Fruit fly (Drosophila melanogaster) whole organism, embryonic: ENCODE results near the gene CG32645.

Source experiments
- BtbVII ChIP-seq: fragments of 200-800 bp; sonication (Bioruptor generic); optimal IDR thresholded peaks from 3 replicates; lab custom pipeline; 2017; ENCODE audit warnings: missing biosample characterization, mild to moderate bottlenecking, missing genetic modification characterization
- CG10147 ChIP-seq: fragments of 200-800 bp; sonication (Bioruptor generic); optimal IDR thresholded peaks from 2 replicates; lab custom pipeline; 2019; ENCODE audit warnings: missing biosample characterization, mild to moderate bottlenecking, missing genetic modification characterization, moderate library complexity
- CG11398 ChIP-seq: fragments of 200-800 bp; sonication (Bioruptor generic); optimal IDR thresholded peaks from 2 replicates; lab custom pipeline; 2016; ENCODE audit warnings: missing biosample characterization, missing genetic modification characterization
- CG12769 ChIP-seq: fragments of 200-800 bp; sonication (Bioruptor generic); optimal IDR thresholded peaks from 2 replicates; lab custom pipeline; 2019; ENCODE audit warnings: missing biosample characterization, mild to moderate bottlenecking, missing genetic modification characterization, moderate library complexity
- CG13624 ChIP-seq: fragments of 200-800 bp; sonication (Bioruptor generic); optimal IDR thresholded peaks from 2 replicates; lab custom pipeline; 2016; ENCODE audit warnings: missing biosample characterization, missing genetic modification characterization
- CG14710 ChIP-seq: fragments of 200-800 bp; sonication (Bioruptor generic); optimal IDR thresholded peaks from 3 replicates; lab custom pipeline; 2019; ENCODE audit warnings: missing biosample characterization, mild to moderate bottlenecking, missing genetic modification characterization, moderate library complexity
- CG15269 ChIP-seq: fragments of 200-800 bp; sonication (Bioruptor generic); optimal IDR thresholded peaks from 2 replicates; lab custom pipeline; 2018; ENCODE audit warnings: missing biosample characterization, mild to moderate bottlenecking, missing genetic modification characterization, moderate library complexity
- CG1529 ChIP-seq: fragments of 200-800 bp; sonication (Bioruptor generic); optimal IDR thresholded peaks from 3 replicates; lab custom pipeline; 2018; ENCODE audit warnings: missing biosample characterization, missing genetic modification characterization
- CG15601 ChIP-seq: fragments of 200-800 bp; sonication (Bioruptor generic); optimal IDR thresholded peaks from 3 replicates; lab custom pipeline; 2019; ENCODE audit warnings: missing biosample characterization, mild to moderate bottlenecking, missing genetic modification characterization, moderate library complexity
- CG16863 ChIP-seq: fragments of 200-800 bp; sonication (Bioruptor generic); optimal IDR thresholded peaks from 3 replicates; lab custom pipeline; 2016; ENCODE audit warnings: missing biosample characterization, missing genetic modification characterization
- CG2116 ChIP-seq: fragments of 200-800 bp; sonication (Bioruptor generic); optimal IDR thresholded peaks from 3 replicates; lab custom pipeline; 2018; ENCODE audit warnings: missing biosample characterization, mild to moderate bottlenecking, missing genetic modification characterization
- CG3065 ChIP-seq: fragments of 200-800 bp; sonication (Bioruptor generic); optimal IDR thresholded peaks from 2 replicates; lab custom pipeline; 2016; ENCODE audit warnings: missing biosample characterization, missing genetic modification characterization
- CG32532 ChIP-seq: fragments of 200-800 bp; sonication (Bioruptor generic); IDR thresholded peaks from 2 replicates; pipeline ENCODE4 v1.3.6; 2022; ENCODE audit warnings: missing biosample characterization, missing genetic modification characterization
- CG4360 ChIP-seq: fragments of 200-800 bp; sonication (Bioruptor generic); IDR thresholded peaks from 2 replicates; pipeline ENCODE4 v1.3.6; 2022; ENCODE audit warnings: missing biosample characterization, missing genetic modification characterization
- CG7987 ChIP-seq: fragments of 200-800 bp; sonication (Bioruptor generic); optimal IDR thresholded peaks from 2 replicates; lab custom pipeline; 2018; ENCODE audit warnings: missing biosample characterization, mild to moderate bottlenecking, missing genetic modification characterization, moderate library complexity
- CG8290 ChIP-seq, 3 experiments: fragments of 200-800 bp; sonication (Bioruptor generic); optimal IDR thresholded peaks; 2 replicates each; lab custom pipeline; 2016 to 2019; ENCODE audit warnings: missing biosample characterization in 3 of 3, missing genetic modification characterization in 3 of 3, mild to moderate bottlenecking in 2 of 3, moderate library complexity in 1 of 3
- CG8765 ChIP-seq: fragments of 200-800 bp; sonication (Bioruptor generic); IDR thresholded peaks from 2 replicates; pipeline ENCODE4 v1.3.6; 2022; ENCODE audit warnings: missing biosample characterization, missing genetic modification characterization
- CG9932 ChIP-seq: fragments of 200-800 bp; sonication (Bioruptor generic); IDR thresholded peaks from 2 replicates; pipeline ENCODE4 v1.3.6; 2022; ENCODE audit warnings: missing biosample characterization, missing genetic modification characterization
- D ChIP-seq, 2 experiments: fragments of 200-800 bp in 1 of 2; fragments of >200 bp in 1 of 2; sonication (Bioruptor generic) in 1 of 2; optimal IDR thresholded peaks; 2 replicates in 1 of 2; 3 replicates in 1 of 2; lab custom pipeline; 2017; ENCODE audit warnings: mild to moderate bottlenecking in 1 of 2, missing biosample characterization in 1 of 2, missing genetic modification characterization in 1 of 2, missing genetic modification reagents in 1 of 2
- E2f2 ChIP-seq: fragments of 200-800 bp; sonication (Bioruptor generic); IDR thresholded peaks from 2 replicates; pipeline ENCODE4 v1.3.6; 2022; ENCODE audit warnings: missing biosample characterization, missing genetic modification characterization
- HmgD ChIP-seq: fragments of 200-800 bp; sonication (Bioruptor generic); optimal IDR thresholded peaks from 3 replicates; lab custom pipeline; 2016; ENCODE audit warnings: missing biosample characterization, missing genetic modification characterization
- Max ChIP-seq: fragments of 200-800 bp; sonication (Bioruptor generic); optimal IDR thresholded peaks from 2 replicates; lab custom pipeline; 2016; ENCODE audit warnings: missing biosample characterization, mild to moderate bottlenecking, missing genetic modification characterization
- Meics ChIP-seq: fragments of 200-800 bp; sonication (Bioruptor generic); optimal IDR thresholded peaks from 2 replicates; lab custom pipeline; 2017; ENCODE audit warnings: missing biosample characterization, mild to moderate bottlenecking, missing genetic modification characterization
- Nf-YA ChIP-seq: fragments of 200-800 bp; sonication (Bioruptor generic); IDR thresholded peaks from 2 replicates; pipeline ENCODE4 v1.3.6; 2022; ENCODE audit warnings: missing biosample characterization, missing genetic modification characterization
- Sin3A ChIP-seq: fragments of >200 bp; optimal IDR thresholded peaks from 2 replicates; lab custom pipeline; 2018
- abd-A ChIP-seq: fragments of 200-800 bp; sonication (Bioruptor generic); optimal IDR thresholded peaks from 3 replicates; lab custom pipeline; 2019; ENCODE audit warnings: missing biosample characterization, mild to moderate bottlenecking, missing genetic modification characterization, moderate library complexity
- aop ChIP-seq: fragments of 200-800 bp; sonication (Bioruptor generic); IDR thresholded peaks from 2 replicates; pipeline ENCODE4 v1.3.6; 2022; ENCODE audit warnings: missing biosample characterization, missing genetic modification characterization
- ato ChIP-seq: fragments of 200-800 bp; sonication (Bioruptor generic); IDR thresholded peaks from 2 replicates; pipeline ENCODE4 v1.3.6; 2022; ENCODE audit warnings: missing biosample characterization, missing genetic modification characterization; ENCODE audit not compliant: partially characterized antibody
- bigmax ChIP-seq: fragments of 200-800 bp; sonication (Bioruptor generic); optimal IDR thresholded peaks from 2 replicates; lab custom pipeline; 2018; ENCODE audit warnings: missing biosample characterization, mild to moderate bottlenecking, missing genetic modification characterization
- gfzf ChIP-seq: fragments of 200-800 bp; sonication (Bioruptor generic); optimal IDR thresholded peaks from 2 replicates; lab custom pipeline; 2016; ENCODE audit warnings: missing biosample characterization, mild to moderate bottlenecking, missing genetic modification characterization, moderate library complexity
- lilli ChIP-seq: fragments of 200-800 bp; sonication (Bioruptor generic); optimal IDR thresholded peaks from 3 replicates; lab custom pipeline; 2016; ENCODE audit warnings: missing biosample characterization, missing genetic modification characterization
- lov ChIP-seq, 2 experiments: fragments of 200-800 bp in 1 of 2; fragments of >200 bp in 1 of 2; sonication (Bioruptor generic) in 1 of 2; IDR thresholded peaks in 1 of 2; optimal IDR thresholded peaks in 1 of 2; 2 replicates in 1 of 2; 3 replicates in 1 of 2; pipeline versions ENCODE4 v1.3.6 to Lab custom; 2017 to 2022; ENCODE audit warnings: missing biosample characterization in 1 of 2, missing genetic modification characterization in 1 of 2
- nmo ChIP-seq: fragments of 200-800 bp; sonication (Bioruptor generic); optimal IDR thresholded peaks from 2 replicates; lab custom pipeline; 2018; ENCODE audit warnings: missing biosample characterization, mild to moderate bottlenecking, missing genetic modification characterization, moderate library complexity
- nom ChIP-seq: fragments of 200-800 bp; sonication (Bioruptor generic); optimal IDR thresholded peaks from 2 replicates; lab custom pipeline; 2017; ENCODE audit warnings: missing biosample characterization, missing genetic modification characterization, mild to moderate bottlenecking, moderate library complexity, missing genetic modification reagents
- oc ChIP-seq: fragments of 200-800 bp; sonication (Bioruptor generic); optimal IDR thresholded peaks from 2 replicates; lab custom pipeline; 2018; ENCODE audit warnings: missing biosample characterization, mild to moderate bottlenecking, missing genetic modification characterization, moderate library complexity
- pnt ChIP-seq: fragments of 200-800 bp; sonication (Bioruptor generic); optimal IDR thresholded peaks from 3 replicates; lab custom pipeline; 2016; ENCODE audit warnings: missing biosample characterization, missing genetic modification characterization
- repo ChIP-seq: fragments of 200-800 bp; sonication (Bioruptor generic); optimal IDR thresholded peaks from 2 replicates; lab custom pipeline; 2016; ENCODE audit warnings: missing biosample characterization, missing genetic modification characterization
- salm ChIP-seq: fragments of 200-800 bp; sonication (Bioruptor generic); optimal IDR thresholded peaks from 2 replicates; lab custom pipeline; 2018; ENCODE audit warnings: missing biosample characterization, mild to moderate bottlenecking, missing genetic modification characterization
- scrt ChIP-seq: fragments of 200-800 bp; sonication (Bioruptor generic); optimal IDR thresholded peaks from 2 replicates; lab custom pipeline; 2018; ENCODE audit warnings: missing biosample characterization, mild to moderate bottlenecking, missing genetic modification characterization, moderate library complexity
- tap ChIP-seq: fragments of 200-800 bp; optimal IDR thresholded peaks from 3 replicates; lab custom pipeline; 2019; ENCODE audit warnings: missing biosample characterization, mild to moderate bottlenecking, missing genetic modification characterization, moderate library complexity

The CG32645 gene

dm6 chrX:13128750-13129152 lies 10.2 kb upstream of the CG32645 start, which contains the start of the genes CG32638, CG15717 and MFS10 (continued):
- TF ChIP-seq D (optimal IDR thresholded peaks at IDR 0.05; lab: Kevin White, UChicago) (no peak), D (GFP tag; optimal IDR thresholded peaks at IDR 0.05; lab: Kevin White, UChicago) (no peak), CG9932 (GFP tag; lab: Robert Waterston, UW) (peak; percentile 30; the same call in 1 of the 2 replicates), gfzf (GFP tag; lab: Kevin White, UChicago) (peak; percentile 96), CG1529 (GFP tag; lab: Kevin White, UChicago) (no peak), HmgD (GFP tag; lab: Kevin White, UChicago) (peak; percentile 9), Meics (peak; percentile 3), lov (optimal IDR thresholded peaks at IDR 0.05; lab: Kevin White, UChicago) (no peak), lov (GFP tag; IDR thresholded peaks at IDR 0.05; lab: Robert Waterston, UW) (no peak), scrt (GFP tag; lab: Kevin White, UChicago) (peak; percentile 73), abd-A (peak; percentile 70), nom (GFP tag; lab: Kevin White, UChicago) (peak; percentile 20), CG3065 (GFP tag; lab: Kevin White, UChicago) (no peak), CG2116 (peak; percentile 44), lilli (GFP tag; lab: Kevin White, UChicago) (peak; percentile 17), CG14710 (tag; lab: Kevin White, UChicago) (peak; percentile 37), BtbVII (GFP tag; lab: Kevin White, UChicago) (no peak), aop (no peak), CG15601 (tag; lab: Kevin White, UChicago) (peak; percentile 80), CG13624 (GFP tag; lab: Kevin White, UChicago) (peak; percentile 19), CG15269 (tag; lab: Kevin White, UChicago) (peak; percentile 10), oc (tag; lab: Kevin White, UChicago) (peak; percentile 17), Sin3A (lab: Kevin White, UChicago) (peak; percentile 33), CG10147 (GFP tag; lab: Kevin White, UChicago) (peak; percentile 10), CG4360 (GFP tag; lab: Robert Waterston, UW) (no peak), CG12769 (tag; lab: Kevin White, UChicago) (peak; percentile 55), pnt (GFP tag; lab: Kevin White, UChicago) (no peak), repo (no peak), nmo (GFP tag; lab: Kevin White, UChicago) (peak; percentile 50), E2f2 (GFP tag; lab: Robert Waterston, UW) (peak; percentile 75), CG11398 (no peak), ato (0 out of 2 replicates have a peak, but pooled peaks have one; percentile 21), CG16863 (GFP tag; lab: Kevin White, UChicago) (peak; percentile 11), CG8290 (GFP tag; optimal IDR thresholded peaks at IDR 0.05; lab: Kevin White, UChicago) (peak; percentile 17), CG8290 (tag; optimal IDR thresholded peaks at IDR 0.05; lab: Kevin White, UChicago) (peak in 1 of 2 experiments; percentile 86), bigmax (peak; percentile 88), tap (tag; lab: Kevin White, UChicago) (no peak), CG8765 (0 out of 2 replicates have a peak, but pooled peaks have one; percentile 23), salm (tag; lab: Kevin White, UChicago) (no peak), Max (no peak), CG7987 (GFP tag; lab: Kevin White, UChicago) (peak; percentile 38), Nf-YA (GFP tag; lab: Robert Waterston, UW) (no peak), CG32532 (GFP tag; lab: Robert Waterston, UW) (no peak)
